Worm (Caenorhabditis elegans) whole organism, L3 larva: ENCODE measurements around the gene F02E8.4.

Experiments used
- R02D3.7 ChIP-seq: fragments of 150-350 bp; optimal IDR thresholded peaks from 2 replicates; lab custom pipeline; 2014; ENCODE audit warnings: missing biosample characterization, missing genetic modification characterization
- ama-1 ChIP-seq: fragments of 150-350 bp; optimal IDR thresholded peaks from 2 replicates; lab custom pipeline; 2018
- ceh-16 ChIP-seq: sonication (generic microtip); optimal IDR thresholded peaks from 2 replicates; lab custom pipeline; 2017; ENCODE audit warnings: missing biosample characterization, missing genetic modification characterization
- ceh-28 ChIP-seq: fragments of 150-350 bp; optimal IDR thresholded peaks from 2 replicates; lab custom pipeline; 2014; ENCODE audit warnings: missing biosample characterization, missing genetic modification reagents, missing genetic modification characterization
- daf-12 ChIP-seq: fragments of 150-350 bp; optimal IDR thresholded peaks from 2 replicates; lab custom pipeline; 2014; ENCODE audit warnings: missing biosample characterization, missing genetic modification reagents, missing genetic modification characterization
- egl-27 ChIP-seq: sonication (generic microtip); optimal IDR thresholded peaks from 4 replicates; lab custom pipeline; 2017; ENCODE audit warnings: missing biosample characterization, missing genetic modification reagents, missing genetic modification characterization
- egl-5 ChIP-seq: fragments of 150-350 bp; optimal IDR thresholded peaks from 2 replicates; lab custom pipeline; 2017; ENCODE audit warnings: missing biosample characterization, missing genetic modification reagents, missing genetic modification characterization, inconsistent platforms
- elt-2 ChIP-seq: sonication (generic microtip); optimal IDR thresholded peaks from 2 replicates; lab custom pipeline; 2016; ENCODE audit warnings: missing genetic modification reagents, mild to moderate bottlenecking, missing genetic modification characterization, missing compliant biosample characterization
- eor-1 ChIP-seq, 2 experiments: fragments of 150-350 bp; optimal IDR thresholded peaks; 2 replicates each; lab custom pipeline; 2014 to 2018; ENCODE audit warnings: missing biosample characterization in 2 of 2, missing genetic modification characterization in 2 of 2
- fkh-10 ChIP-seq: sonication (generic microtip); optimal IDR thresholded peaks from 2 replicates; lab custom pipeline; 2017; ENCODE audit warnings: missing biosample characterization, missing genetic modification reagents, missing genetic modification characterization
- fos-1 ChIP-seq: fragments of 150-350 bp; optimal IDR thresholded peaks from 2 replicates; lab custom pipeline; 2014; ENCODE audit warnings: missing biosample characterization, missing genetic modification characterization
- jun-1 ChIP-seq: fragments of 150-350 bp; optimal IDR thresholded peaks from 2 replicates; lab custom pipeline; 2014; ENCODE audit warnings: missing biosample characterization, missing genetic modification reagents, missing genetic modification characterization
- lin-39 ChIP-seq: fragments of 150-350 bp; optimal IDR thresholded peaks from 2 replicates; lab custom pipeline; 2018; ENCODE audit warnings: missing biosample characterization, missing genetic modification reagents, missing genetic modification characterization
- lsy-12 ChIP-seq: sonication (generic microtip); optimal IDR thresholded peaks from 2 replicates; lab custom pipeline; 2016; ENCODE audit warnings: mild to moderate bottlenecking, missing genetic modification characterization, missing compliant biosample characterization
- mdl-1 ChIP-seq: fragments of 150-350 bp; optimal IDR thresholded peaks from 2 replicates; lab custom pipeline; 2014; ENCODE audit warnings: missing biosample characterization, missing genetic modification characterization
- nfya-1 ChIP-seq: sonication (generic microtip); optimal IDR thresholded peaks from 2 replicates; lab custom pipeline; 2017; ENCODE audit warnings: missing genetic modification characterization, mild to moderate bottlenecking, missing compliant biosample characterization, antibody characterized with exemption, moderate library complexity; ENCODE audit not compliant: insufficient read depth
- nhr-11 ChIP-seq: fragments of 150-350 bp; optimal IDR thresholded peaks from 2 replicates; lab custom pipeline; 2014; ENCODE audit warnings: missing biosample characterization, missing genetic modification characterization
- nhr-23 ChIP-seq: fragments of 150-350 bp; optimal IDR thresholded peaks from 2 replicates; lab custom pipeline; 2014; ENCODE audit warnings: missing biosample characterization, missing genetic modification reagents, missing genetic modification characterization
- nhr-25 ChIP-seq: sonication (generic microtip); optimal IDR thresholded peaks from 2 replicates; lab custom pipeline; 2017; ENCODE audit warnings: missing biosample characterization, missing genetic modification characterization
- nhr-28 ChIP-seq: fragments of 150-350 bp; optimal IDR thresholded peaks from 2 replicates; lab custom pipeline; 2014; ENCODE audit warnings: missing biosample characterization, missing genetic modification characterization
- nhr-67 ChIP-seq: fragments of 150-350 bp; optimal IDR thresholded peaks from 2 replicates; lab custom pipeline; 2014; ENCODE audit warnings: missing biosample characterization, missing genetic modification characterization
- nhr-76 ChIP-seq: fragments of 150-350 bp; sonication (generic microtip); optimal IDR thresholded peaks from 5 replicates; lab custom pipeline; 2014; ENCODE audit warnings: missing biosample characterization, missing genetic modification characterization
- nhr-77 ChIP-seq: fragments of 150-350 bp; optimal IDR thresholded peaks from 2 replicates; lab custom pipeline; 2014; ENCODE audit warnings: missing biosample characterization, missing genetic modification characterization
- pha-4 ChIP-seq: fragments of 150-350 bp; optimal IDR thresholded peaks from 2 replicates; lab custom pipeline; 2014; ENCODE audit warnings: missing biosample characterization, missing genetic modification reagents, missing genetic modification characterization
- pqm-1 ChIP-seq: fragments of 150-350 bp; optimal IDR thresholded peaks from 2 replicates; lab custom pipeline; 2017; ENCODE audit warnings: missing biosample characterization, missing genetic modification characterization, inconsistent platforms
- skn-1 ChIP-seq: fragments of 150-350 bp; optimal IDR thresholded peaks from 2 replicates; lab custom pipeline; 2014; ENCODE audit warnings: missing biosample characterization, missing genetic modification characterization
- snpc-4 ChIP-seq: fragments of 150-350 bp; optimal IDR thresholded peaks from 2 replicates; lab custom pipeline; 2014; ENCODE audit warnings: missing biosample characterization, missing genetic modification characterization
- unc-39 ChIP-seq: sonication (generic microtip); optimal IDR thresholded peaks from 4 replicates; lab custom pipeline; 2017; ENCODE audit warnings: missing biosample characterization, missing genetic modification characterization
- zag-1 ChIP-seq: fragments of 150-350 bp; optimal IDR thresholded peaks from 2 replicates; lab custom pipeline; 2014; ENCODE audit warnings: missing biosample characterization, missing genetic modification characterization
- ztf-11 ChIP-seq: fragments of 150-350 bp; optimal IDR thresholded peaks from 2 replicates; lab custom pipeline; 2014; ENCODE audit warnings: missing biosample characterization, missing genetic modification characterization
- ztf-4 ChIP-seq: fragments of 150-350 bp; optimal IDR thresholded peaks from 2 replicates; lab custom pipeline; 2014; ENCODE audit warnings: missing biosample characterization, missing genetic modification characterization

The F02E8.4 gene

DNA sequence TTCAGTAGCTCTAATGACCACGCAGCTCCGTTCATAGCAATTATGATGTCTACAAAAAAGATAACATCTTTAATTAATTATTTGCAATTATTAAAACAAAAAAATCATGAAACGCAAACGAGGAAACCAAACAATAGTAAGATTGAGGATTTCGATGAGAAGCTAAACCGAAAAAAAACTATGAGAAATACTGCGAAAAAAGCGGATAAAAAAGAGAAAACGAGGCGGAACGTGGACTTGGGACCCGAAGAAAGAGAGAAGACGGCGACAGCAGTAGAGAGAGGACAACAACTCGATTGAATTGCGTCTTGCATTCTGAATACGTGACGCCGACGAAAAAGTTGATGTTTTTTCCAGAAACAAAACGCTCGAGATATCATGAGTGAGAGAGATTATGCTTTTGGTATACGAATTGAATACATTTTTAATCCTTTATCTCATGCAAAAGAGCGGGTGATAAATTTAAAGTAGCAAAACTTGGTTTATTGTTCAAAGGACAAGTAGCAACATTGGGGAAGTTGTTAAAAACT, 35.0 kb downstream of the F02E8.4 start, which contains the start of gene ncr-1:
Gene ncr-1 (minus strand): TSS at position 51 of the 530 bp plus-strand sequence.
- TF ChIP-seq R02D3.7 (tag; lab: Kevin White, UChicago) = no peak
- peak; percentile 13 for TF ChIP-seq lin-39 (tag; lab: Kevin White, UChicago)

DNA sequence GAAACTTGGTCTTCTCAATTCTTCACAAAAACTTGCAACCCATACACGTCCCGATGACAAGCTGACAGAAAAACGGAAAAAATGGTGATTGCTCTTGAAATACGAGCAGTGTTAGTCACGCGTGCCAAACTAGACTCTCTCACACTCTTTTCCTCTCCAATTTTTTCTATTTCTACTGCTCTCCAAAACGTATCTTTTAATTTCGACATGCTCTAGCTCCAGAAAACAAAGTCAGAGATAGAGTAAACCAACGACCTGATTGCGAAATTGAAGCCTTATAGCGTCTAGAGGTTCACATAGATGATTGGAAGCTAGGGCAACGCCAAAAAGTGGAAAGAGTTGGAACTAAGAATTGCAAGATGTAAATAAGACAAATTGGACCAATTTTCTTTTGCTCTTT, 36.5 kb downstream of the F02E8.4 start:
- TF ChIP-seq nhr-67 (tag; lab: Kevin White, UChicago) (no peak), nhr-11 (tag; lab: Kevin White, UChicago) (peak; percentile 71), nfya-1 (tag; lab: Kevin White, UChicago) (peak; percentile 45), unc-39 (tag; lab: Kevin White, UChicago) (no peak)

DNA sequence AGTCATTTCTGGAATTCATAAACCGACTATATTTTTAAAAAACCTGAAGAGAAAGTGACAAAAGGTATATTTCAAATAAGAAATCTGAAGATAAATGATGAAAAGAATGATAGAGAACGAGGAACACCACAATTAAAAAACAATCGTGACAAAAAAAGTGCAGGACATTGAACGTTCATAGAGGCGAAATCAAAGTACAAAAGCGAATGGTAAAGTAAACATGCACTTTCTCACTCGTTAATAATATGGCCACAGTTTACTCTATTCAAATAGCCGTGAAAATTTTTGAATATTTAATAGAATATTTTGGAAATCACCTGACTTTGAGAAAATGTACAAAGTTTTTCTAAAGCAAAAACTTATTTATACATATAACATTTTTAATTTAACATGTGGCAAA, 38.3 kb downstream of the F02E8.4 start, which contains the start of gene F46H6.5:
Gene F46H6.5 (minus strand): TSS at position 10 of the 400 bp plus-strand sequence.
- TF ChIP-seq nhr-25 (tag; lab: Kevin White, UChicago) (no peak), jun-1 (tag; lab: Kevin White, UChicago) (no peak), pha-4 (tag; lab: Kevin White, UChicago) (peak; percentile 74), daf-12 (tag; lab: Kevin White, UChicago) (no peak), nhr-67 (tag; lab: Kevin White, UChicago) (no peak), lsy-12 (no peak), R02D3.7 (tag; lab: Kevin White, UChicago) (no peak), nhr-77 (tag; lab: Kevin White, UChicago) (no peak), fkh-10 (GFP tag; lab: Kevin White, UChicago) (no peak), ztf-11 (tag; lab: Kevin White, UChicago) (no peak), snpc-4 (tag; lab: Kevin White, UChicago) (no peak), ztf-4 (tag; lab: Kevin White, UChicago) (no peak), pqm-1 (tag; lab: Kevin White, UChicago) (peak; percentile 8), nhr-76 (tag; lab: Kevin White, UChicago) (no peak), ceh-28 (no peak), fos-1 (tag; lab: Kevin White, UChicago) (no peak), nhr-28 (tag; lab: Kevin White, UChicago) (no peak)

ce11 chrX:4493439-4494006, 39.6 kb downstream of the F02E8.4 start:
- TF ChIP-seq nhr-77 (tag; lab: Kevin White, UChicago) (no peak), nhr-23 (peak; percentile 30)

DNA sequence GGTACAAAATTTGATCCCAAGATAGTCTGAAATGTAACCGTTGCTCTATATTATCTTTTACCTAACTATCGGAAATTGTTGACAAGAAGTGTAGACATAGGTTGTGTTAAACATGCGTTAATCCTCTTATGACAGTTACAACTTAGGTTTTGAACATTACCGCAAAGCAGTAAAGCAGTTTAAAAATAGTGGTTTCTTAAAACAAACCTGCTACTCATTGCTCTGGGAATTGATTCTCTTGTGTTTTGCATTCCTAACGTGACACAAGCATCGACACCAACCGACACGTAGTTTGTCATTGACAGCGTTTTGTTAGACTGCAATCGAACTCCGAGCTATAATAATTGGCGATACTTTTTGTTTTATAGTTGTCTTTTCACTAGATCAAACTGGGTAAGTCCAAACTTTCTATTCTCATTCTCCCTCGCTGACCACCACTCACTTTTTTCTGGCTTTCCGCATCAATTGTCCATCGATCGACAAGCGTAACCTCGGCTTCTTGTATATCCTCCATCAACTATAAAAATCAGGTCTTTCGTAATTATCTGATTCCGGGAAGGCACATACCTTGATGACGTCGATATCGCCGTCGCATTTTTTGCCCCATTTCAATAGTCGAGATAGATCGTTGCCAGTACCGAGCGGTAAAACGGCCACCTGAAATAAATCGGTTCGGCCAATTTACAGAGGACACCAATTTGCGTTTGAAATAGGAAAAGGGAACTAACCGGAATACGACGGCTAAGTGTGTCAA, 42.1 kb downstream of the F02E8.4 start:
- TF ChIP-seq ztf-11 (tag; lab: Kevin White, UChicago) (no peak), ceh-28 (no peak), egl-27 (no peak), ama-1 (peak; percentile 64), jun-1 (tag; lab: Kevin White, UChicago) (no peak), egl-5 (tag; lab: Kevin White, UChicago) (no peak), nhr-23 (peak; percentile 56), fkh-10 (GFP tag; lab: Kevin White, UChicago) (no peak), mdl-1 (tag; lab: Kevin White, UChicago) (no peak), skn-1 (no peak), eor-1 (tag; optimal IDR thresholded peaks at IDR 0.05; lab: Kevin White, UChicago) (no peak), snpc-4 (tag; lab: Kevin White, UChicago) (no peak), ceh-16 (tag; lab: Kevin White, UChicago) (no peak)

DNA sequence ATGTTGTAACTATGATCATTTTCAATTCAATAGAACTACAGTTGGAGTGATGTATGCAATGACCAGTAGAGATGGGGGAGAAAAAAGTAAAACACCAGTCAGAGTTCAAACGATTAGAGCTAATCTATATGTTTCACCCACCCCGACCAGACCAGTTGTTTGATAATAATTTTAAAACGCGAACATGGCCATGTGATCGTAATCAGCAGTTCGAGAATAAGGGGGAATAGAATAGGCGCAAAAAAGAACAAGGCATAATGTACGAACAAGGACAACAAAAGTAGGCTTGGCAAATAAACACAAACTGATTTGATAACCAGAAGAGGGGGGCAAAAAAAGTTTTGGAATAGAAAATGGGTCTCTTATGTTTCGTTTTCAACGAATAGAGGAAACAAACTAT, 44.2 kb downstream of the F02E8.4 start:
- TF ChIP-seq R02D3.7 (tag; lab: Kevin White, UChicago) = no peak
- no peak for TF ChIP-seq nhr-11 (tag; lab: Kevin White, UChicago)
- TF ChIP-seq pha-4 (tag; lab: Kevin White, UChicago) = peak; percentile 76
- no peak for TF ChIP-seq nhr-67 (tag; lab: Kevin White, UChicago)
- peak; percentile 87 for TF ChIP-seq elt-2 (tag; lab: Kevin White, UChicago)
- TF ChIP-seq nhr-77 (tag; lab: Kevin White, UChicago) = no peak
- TF ChIP-seq zag-1 = no peak
- TF ChIP-seq nhr-28 (tag; lab: Kevin White, UChicago) = no peak
- no peak for TF ChIP-seq eor-1 (tag; optimal IDR thresholded peaks at IDR 0.05; lab: Kevin White, UChicago)
- TF ChIP-seq pqm-1 (tag; lab: Kevin White, UChicago) = peak; percentile 81
- no peak for TF ChIP-seq ceh-28
- TF ChIP-seq lin-39 (tag; lab: Kevin White, UChicago) = no peak
- peak; percentile 9 for TF ChIP-seq skn-1
- TF ChIP-seq jun-1 (tag; lab: Kevin White, UChicago) = peak; percentile 25
- TF ChIP-seq, all 47 proteins: peak for 5
